Worm (Caenorhabditis elegans) whole organism, L3 larva: ENCODE results near the gene jud-4.

Experiments
- aly-2 ChIP-seq: fragments of 150-350 bp; optimal IDR thresholded peaks from 2 replicates; lab custom pipeline; 2014; ENCODE audit warnings: missing biosample characterization, missing genetic modification characterization
- ztf-11 ChIP-seq: fragments of 150-350 bp; optimal IDR thresholded peaks from 2 replicates; lab custom pipeline; 2014; ENCODE audit warnings: missing biosample characterization, missing genetic modification characterization

ce11 chrX:15278593-15278992 lies 5.3 kb upstream of the jud-4 start:
- TF ChIP-seq aly-2 (tag; lab: Kevin White, UChicago) (no peak), ztf-11 (tag; lab: Kevin White, UChicago) (no peak)
